Worm (Caenorhabditis elegans) whole organism, dauer: ENCODE data around the gene T20D3.5.

Experiments
- unc-62 ChIP-seq: sonication (generic microtip); optimal IDR thresholded peaks from 2 replicates; lab custom pipeline; 2017; ENCODE audit warnings: missing biosample characterization, missing genetic modification reagents, missing genetic modification characterization

The T20D3.5 gene

ce11 chrIV:9322489-9322888 lies 14.4 kb upstream of the T20D3.5 start:
- no peak for TF ChIP-seq unc-62 (GFP tag; lab: Kevin White, UChicago)

ce11 chrIV:9323989-9324506 lies 12.8 kb upstream of the T20D3.5 start, which contains the start of the genes nspg-11 and F49C12.15:
Gene nspg-11, minus strand, starts transcription at chrIV:9324089.
Gene F49C12.15, plus strand, starts transcription at chrIV:9324456.
- TF ChIP-seq unc-62 (GFP tag; lab: Kevin White, UChicago) = no peak

ce11 chrIV:9327706-9328105 lies 9.1 kb upstream of the T20D3.5 start, which contains the start of gene clec-183:
Gene clec-183, plus strand, starts transcription at chrIV:9328006.
- no peak for TF ChIP-seq unc-62 (GFP tag; lab: Kevin White, UChicago)

ce11 chrIV:9330755-9331154 lies 6.1 kb upstream of the T20D3.5 start, which contains the start of gene nspg-7.1:
Gene nspg-7.1, minus strand, starts transcription at chrIV:9330855.
- no peak for TF ChIP-seq unc-62 (GFP tag; lab: Kevin White, UChicago)

- no peak for TF ChIP-seq unc-62 (GFP tag; lab: Kevin White, UChicago)
Observed at ce11 chrIV:9333007-9333406, 3.8 kb upstream of the T20D3.5 start.

- TF ChIP-seq unc-62 (GFP tag; lab: Kevin White, UChicago) = no peak
Observed at ce11 chrIV:9335552-9336251, 1.1 kb upstream of the T20D3.5 start, which contains the start of the genes coa-4 and T20D3.14. Gene coa-4, minus strand, starts transcription at chrIV:9335602. Gene T20D3.14, minus strand, starts transcription at chrIV:9335909.

ce11 chrIV:9339205-9339604 lies 2.4 kb downstream of the T20D3.5 start, which contains the start of gene T20D3.6:
Gene T20D3.6, minus strand, starts transcription at chrIV:9339305.
- TF ChIP-seq unc-62 (GFP tag; lab: Kevin White, UChicago) = no peak

ce11 chrIV:9341591-9341990 lies 4.8 kb downstream of the T20D3.5 start, which contains the start of gene vps-26:
Gene vps-26, minus strand, starts transcription at chrIV:9341790.
- TF ChIP-seq unc-62 (GFP tag; lab: Kevin White, UChicago) = no peak

ce11 chrIV:9343102-9343599 lies 6.3 kb downstream of the T20D3.5 start, which contains the start of gene pigc-1:
Gene pigc-1, minus strand, starts transcription at chrIV:9343152.
- no peak for TF ChIP-seq unc-62 (GFP tag; lab: Kevin White, UChicago)

- TF ChIP-seq unc-62 (GFP tag; lab: Kevin White, UChicago) = no peak
Observed at ce11 chrIV:9353728-9354127, 16.9 kb downstream of the T20D3.5 start.

- no peak for TF ChIP-seq unc-62 (GFP tag; lab: Kevin White, UChicago)
Observed at ce11 chrIV:9366411-9366810, 29.6 kb downstream of the T20D3.5 start, which contains the start of gene pezo-1. Gene pezo-1, minus strand, starts transcription at chrIV:9366511.

ce11 chrIV:9367852-9368627 lies 31.2 kb downstream of the T20D3.5 start:
- no peak for TF ChIP-seq unc-62 (GFP tag; lab: Kevin White, UChicago)

- no peak for TF ChIP-seq unc-62 (GFP tag; lab: Kevin White, UChicago)
Observed at ce11 chrIV:9371126-9371525, 34.3 kb downstream of the T20D3.5 start, which contains the start of gene fbxc-58. Gene fbxc-58, plus strand, starts transcription at chrIV:9371508.

ce11 chrIV:9374529-9374928 lies 37.7 kb downstream of the T20D3.5 start, which contains the start of gene C10C5.3:
Gene C10C5.3, plus strand, starts transcription at chrIV:9374829.
- no peak for TF ChIP-seq unc-62 (GFP tag; lab: Kevin White, UChicago)

- TF ChIP-seq unc-62 (GFP tag; lab: Kevin White, UChicago) = no peak
Observed at ce11 chrIV:9376550-9376949, 39.7 kb downstream of the T20D3.5 start.
